Worm (Caenorhabditis elegans) whole organism, mixed stage, embryonic: Measurements from ENCODE around the gene memi-2.

Experiments
- M03D4.4 ChIP-seq: sonication (generic microtip); optimal IDR thresholded peaks from 2 replicates; lab custom pipeline; 2017; ENCODE audit warnings: mild to moderate bottlenecking, missing genetic modification characterization, missing compliant biosample characterization
- bed-3 ChIP-seq: fragments of 200-800 bp; sonication (Bioruptor generic); optimal IDR thresholded peaks from 3 replicates; lab custom pipeline; 2018; ENCODE audit warnings: mild to moderate bottlenecking, missing genetic modification characterization, moderate library complexity, missing compliant biosample characterization
- blmp-1 ChIP-seq: fragments of 150-350 bp; optimal IDR thresholded peaks from 2 replicates; lab custom pipeline; 2014; ENCODE audit warnings: missing biosample characterization, missing genetic modification characterization
- ceh-39 ChIP-seq: fragments of 150-350 bp; optimal IDR thresholded peaks from 2 replicates; lab custom pipeline; 2014; ENCODE audit warnings: missing biosample characterization, missing genetic modification characterization
- ceh-43 ChIP-seq: fragments of 200-800 bp; sonication (Bioruptor generic); optimal IDR thresholded peaks from 2 replicates; lab custom pipeline; 2018; ENCODE audit warnings: mild to moderate bottlenecking, missing genetic modification characterization, moderate library complexity, missing compliant biosample characterization
- ceh-83 ChIP-seq: fragments of 200-800 bp; sonication (Bioruptor generic); optimal IDR thresholded peaks from 2 replicates; lab custom pipeline; 2018; ENCODE audit warnings: mild to moderate bottlenecking, missing genetic modification characterization, missing compliant biosample characterization
- ces-1 ChIP-seq: fragments of 150-350 bp; optimal IDR thresholded peaks from 2 replicates; lab custom pipeline; 2014; ENCODE audit warnings: missing biosample characterization, missing genetic modification reagents, missing genetic modification characterization
- cnd-1 ChIP-seq: fragments of 200-800 bp; sonication (Bioruptor generic); optimal IDR thresholded peaks from 2 replicates; lab custom pipeline; 2018; ENCODE audit warnings: mild to moderate bottlenecking, missing genetic modification characterization, missing compliant biosample characterization
- drap-1 ChIP-seq: fragments of 200-800 bp; sonication (Bioruptor generic); optimal IDR thresholded peaks from 3 replicates; lab custom pipeline; 2018; ENCODE audit warnings: mild to moderate bottlenecking, missing genetic modification characterization, missing compliant biosample characterization
- elt-1 ChIP-seq: sonication (generic microtip); optimal IDR thresholded peaks from 2 replicates; lab custom pipeline; 2017; ENCODE audit warnings: missing genetic modification characterization, mild to moderate bottlenecking, missing compliant biosample characterization, antibody characterized with exemption, moderate library complexity, borderline replicate concordance; ENCODE audit not compliant: insufficient read depth
- elt-3 ChIP-seq: fragments of 150-350 bp; optimal IDR thresholded peaks from 2 replicates; lab custom pipeline; 2014; ENCODE audit warnings: missing biosample characterization, missing genetic modification characterization
- flh-1 ChIP-seq: fragments of 200-800 bp; sonication (Bioruptor generic); optimal IDR thresholded peaks from 2 replicates; lab custom pipeline; 2018; ENCODE audit warnings: mild to moderate bottlenecking, missing genetic modification characterization, moderate library complexity, missing compliant biosample characterization
- ham-2 ChIP-seq: fragments of 200-800 bp; sonication (Bioruptor generic); optimal IDR thresholded peaks from 2 replicates; lab custom pipeline; 2018; ENCODE audit warnings: mild to moderate bottlenecking, missing genetic modification characterization, missing compliant biosample characterization
- hlh-1 ChIP-seq: fragments of 150-350 bp; optimal IDR thresholded peaks from 2 replicates; lab custom pipeline; 2014; ENCODE audit warnings: missing biosample characterization, missing genetic modification reagents, missing genetic modification characterization
- lin-13 ChIP-seq: fragments of 150-350 bp; optimal IDR thresholded peaks from 2 replicates; lab custom pipeline; 2014; ENCODE audit warnings: missing biosample characterization, missing genetic modification characterization
- lin-32 ChIP-seq: fragments of 200-800 bp; sonication (Bioruptor generic); optimal IDR thresholded peaks from 2 replicates; lab custom pipeline; 2018; ENCODE audit warnings: mild to moderate bottlenecking, missing genetic modification characterization, missing compliant biosample characterization
- mep-1 ChIP-seq: fragments of 150-350 bp; optimal IDR thresholded peaks from 2 replicates; lab custom pipeline; 2017; ENCODE audit warnings: missing biosample characterization, missing genetic modification reagents, missing genetic modification characterization, inconsistent platforms
- mls-2 ChIP-seq: sonication (generic microtip); optimal IDR thresholded peaks from 2 replicates; lab custom pipeline; 2016; ENCODE audit warnings: mild to moderate bottlenecking, missing genetic modification characterization, moderate library complexity, missing compliant biosample characterization
- nhr-2 ChIP-seq: fragments of 150-350 bp; optimal IDR thresholded peaks from 2 replicates; lab custom pipeline; 2014; ENCODE audit warnings: missing biosample characterization, missing genetic modification characterization
- nhr-237 ChIP-seq: fragments of 150-350 bp; optimal IDR thresholded peaks from 2 replicates; lab custom pipeline; 2014; ENCODE audit warnings: missing biosample characterization, missing genetic modification characterization
- nhr-28 ChIP-seq: fragments of 150-350 bp; optimal IDR thresholded peaks from 2 replicates; lab custom pipeline; 2014; ENCODE audit warnings: missing biosample characterization, missing genetic modification characterization
- nhr-76 ChIP-seq: sonication (generic microtip); optimal IDR thresholded peaks from 2 replicates; lab custom pipeline; 2017; ENCODE audit warnings: missing biosample characterization, missing genetic modification characterization
- pha-4 ChIP-seq: fragments of 150-350 bp; optimal IDR thresholded peaks from 2 replicates; lab custom pipeline; 2018; ENCODE audit warnings: missing biosample characterization, missing genetic modification reagents, missing genetic modification characterization
- sem-2 ChIP-seq: fragments of 200-800 bp; sonication (Bioruptor generic); optimal IDR thresholded peaks from 2 replicates; lab custom pipeline; 2018; ENCODE audit warnings: mild to moderate bottlenecking, missing genetic modification characterization, missing compliant biosample characterization
- snpc-4 ChIP-seq: fragments of 150-350 bp; optimal IDR thresholded peaks from 2 replicates; lab custom pipeline; 2014; ENCODE audit warnings: missing biosample characterization, missing genetic modification characterization
- sptf-1 ChIP-seq: sonication (generic microtip); optimal IDR thresholded peaks from 2 replicates; lab custom pipeline; 2017; ENCODE audit warnings: mild to moderate bottlenecking, missing genetic modification characterization, moderate library complexity, missing compliant biosample characterization
- tbx-8 ChIP-seq: fragments of 200-800 bp; sonication (Bioruptor generic); optimal IDR thresholded peaks from 2 replicates; lab custom pipeline; 2018; ENCODE audit warnings: mild to moderate bottlenecking, missing genetic modification characterization, moderate library complexity, missing compliant biosample characterization
- unc-120 ChIP-seq: sonication (generic microtip); optimal IDR thresholded peaks from 2 replicates; lab custom pipeline; 2017; ENCODE audit warnings: missing genetic modification characterization, missing compliant biosample characterization; ENCODE audit not compliant: poor library complexity, severe bottlenecking
- unc-39 ChIP-seq: fragments of 150-350 bp; optimal IDR thresholded peaks from 2 replicates; lab custom pipeline; 2014; ENCODE audit warnings: missing biosample characterization, missing genetic modification characterization
- unc-62 ChIP-seq: fragments of 150-350 bp; optimal IDR thresholded peaks from 2 replicates; lab custom pipeline; 2014; ENCODE audit warnings: missing biosample characterization, missing genetic modification reagents, missing genetic modification characterization
- zip-8 ChIP-seq: fragments of 150-350 bp; optimal IDR thresholded peaks from 2 replicates; lab custom pipeline; 2014; ENCODE audit warnings: missing biosample characterization, missing genetic modification characterization
- ztf-11 ChIP-seq: fragments of 150-350 bp; optimal IDR thresholded peaks from 2 replicates; lab custom pipeline; 2014; ENCODE audit warnings: missing biosample characterization, missing genetic modification characterization

memi-2 gene

DNA sequence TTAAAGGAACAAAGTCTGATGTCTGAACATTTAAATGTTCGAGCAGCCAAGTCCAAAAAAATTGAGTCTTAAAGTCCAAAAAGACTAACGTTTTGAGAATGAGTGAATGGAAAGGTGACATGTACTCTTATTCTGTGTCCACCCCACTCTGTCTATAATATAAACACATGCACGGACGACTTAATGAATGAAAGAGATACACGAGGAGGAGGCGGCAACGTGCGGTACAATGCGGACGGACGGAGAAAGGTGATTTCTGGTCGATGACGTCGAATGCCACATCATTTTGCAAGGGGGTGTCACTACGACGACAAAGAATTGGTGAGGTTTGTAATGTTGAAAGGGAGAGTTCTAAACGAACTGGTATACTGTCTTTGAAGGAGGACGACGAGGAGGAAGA is 5.6 kb downstream of the memi-2 start:
- TF ChIP-seq nhr-2 (tag; lab: Kevin White, UChicago), result peak; percentile 82
- TF ChIP-seq ceh-39 (tag; lab: Kevin White, UChicago), result no peak
- no peak for TF ChIP-seq ztf-11 (tag; lab: Kevin White, UChicago)
- no peak for TF ChIP-seq sptf-1 (tag; lab: Kevin White, UChicago)

DNA sequence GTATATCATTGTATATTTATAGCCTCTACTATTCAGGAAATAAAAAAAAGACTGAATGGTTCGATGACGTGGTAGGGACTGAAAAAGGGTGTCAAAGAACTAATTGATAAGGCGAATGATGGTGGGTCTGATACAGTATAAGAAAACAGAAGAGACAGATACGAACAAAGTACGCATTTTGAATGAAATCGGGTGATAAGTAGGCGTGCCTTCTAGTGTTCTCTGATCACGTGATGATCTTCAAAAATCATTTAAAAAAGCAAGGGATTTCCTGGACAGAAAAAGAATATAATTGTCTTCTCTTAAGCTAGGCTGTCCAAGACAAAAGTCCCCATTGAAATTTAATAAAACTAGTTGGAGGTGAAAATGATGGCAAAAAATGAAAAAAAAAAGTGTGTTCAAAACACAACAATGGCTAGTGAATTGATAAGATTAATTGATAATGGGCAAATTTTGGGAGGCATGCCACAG is 7.0 kb downstream of the memi-2 start:
- no peak for TF ChIP-seq drap-1 (GFP tag; lab: Kevin White, UChicago)
- no peak for TF ChIP-seq lin-13
- TF ChIP-seq sptf-1 (tag; lab: Kevin White, UChicago), result no peak
- TF ChIP-seq M03D4.4 (tag; lab: Kevin White, UChicago), result no peak
- TF ChIP-seq ceh-39 (tag; lab: Kevin White, UChicago), result no peak
- no peak for TF ChIP-seq nhr-28 (tag; lab: Kevin White, UChicago)
- TF ChIP-seq snpc-4 (tag; lab: Kevin White, UChicago), result no peak
- TF ChIP-seq unc-39 (tag; lab: Kevin White, UChicago), result no peak
- no peak for TF ChIP-seq cnd-1 (tag; lab: Kevin White, UChicago)
- TF ChIP-seq lin-32, result no peak
- TF ChIP-seq unc-120 (tag; lab: Kevin White, UChicago), result no peak
- no peak for TF ChIP-seq unc-62
- no peak for TF ChIP-seq blmp-1
- no peak for TF ChIP-seq nhr-237 (tag; lab: Kevin White, UChicago)
- TF ChIP-seq ham-2 (GFP tag; lab: Kevin White, UChicago), result no peak
- TF ChIP-seq elt-1, result no peak
- TF ChIP-seq ceh-83 (GFP tag; lab: Kevin White, UChicago), result no peak

DNA sequence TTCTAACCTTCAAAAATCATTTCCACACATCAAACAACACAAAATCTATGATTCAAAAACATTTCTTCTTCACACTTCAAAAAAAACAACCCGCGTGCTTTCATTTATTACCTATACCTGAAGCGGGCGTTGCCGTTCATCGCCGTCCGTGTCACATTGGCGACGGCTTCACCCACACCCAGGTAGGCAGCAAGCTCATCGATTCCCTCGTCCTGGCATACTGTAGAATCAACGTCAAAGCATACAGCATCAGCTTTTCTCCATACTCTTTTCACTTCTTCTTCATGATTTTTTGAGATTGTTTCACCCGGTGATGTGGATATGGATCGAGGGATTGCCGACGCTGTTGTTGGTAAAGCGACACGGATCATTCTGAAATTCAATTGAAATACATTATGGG is 8.1 kb downstream of the memi-2 start:
- no peak for TF ChIP-seq lin-13
- no peak for TF ChIP-seq nhr-76
- TF ChIP-seq nhr-28 (tag; lab: Kevin White, UChicago), result no peak
- no peak for TF ChIP-seq mls-2
- TF ChIP-seq tbx-8 (GFP tag; lab: Kevin White, UChicago), result no peak
- TF ChIP-seq elt-1, result no peak
- no peak for TF ChIP-seq pha-4 (tag; lab: Kevin White, UChicago)
- TF ChIP-seq unc-120 (tag; lab: Kevin White, UChicago), result no peak
- TF ChIP-seq nhr-237 (tag; lab: Kevin White, UChicago), result no peak
- TF ChIP-seq sem-2 (GFP tag; lab: Kevin White, UChicago), result no peak
- TF ChIP-seq ham-2 (GFP tag; lab: Kevin White, UChicago), result no peak
- no peak for TF ChIP-seq unc-62
- TF ChIP-seq lin-32, result no peak
- no peak for TF ChIP-seq cnd-1 (tag; lab: Kevin White, UChicago)
- no peak for TF ChIP-seq flh-1 (GFP tag; lab: Kevin White, UChicago)
- no peak for TF ChIP-seq unc-39 (tag; lab: Kevin White, UChicago)
- TF ChIP-seq, all 35 proteins: peak for 0

DNA sequence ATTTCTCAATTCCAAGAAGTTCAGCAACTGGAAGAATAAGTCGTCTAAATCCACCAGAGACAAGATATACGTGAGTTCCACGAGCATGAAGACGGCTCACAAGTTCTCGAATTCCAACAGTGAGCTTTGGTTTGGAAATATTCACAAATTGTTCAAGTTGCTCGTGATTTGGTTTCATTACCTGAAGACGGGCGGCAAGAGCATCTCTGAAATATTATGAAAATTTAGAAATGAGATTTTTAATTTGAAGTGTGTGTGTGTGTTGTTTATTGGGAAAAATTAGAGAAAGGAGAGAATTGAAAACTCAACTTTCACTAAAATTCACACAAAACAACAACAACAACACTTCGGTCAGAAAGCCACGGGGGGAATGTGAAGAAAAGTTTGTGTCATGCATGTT is 9.5 kb downstream of the memi-2 start:
- TF ChIP-seq unc-39 (tag; lab: Kevin White, UChicago) (no peak), lin-32 (no peak), ceh-43 (no peak), lin-13 (no peak), nhr-76 (no peak), sptf-1 (tag; lab: Kevin White, UChicago) (no peak), ceh-83 (GFP tag; lab: Kevin White, UChicago) (no peak), nhr-28 (tag; lab: Kevin White, UChicago) (no peak), ces-1 (GFP tag; lab: Kevin White, UChicago) (no peak), elt-3 (tag; lab: Kevin White, UChicago) (no peak)
- TF ChIP-seq, all 35 proteins: peak for 0

DNA sequence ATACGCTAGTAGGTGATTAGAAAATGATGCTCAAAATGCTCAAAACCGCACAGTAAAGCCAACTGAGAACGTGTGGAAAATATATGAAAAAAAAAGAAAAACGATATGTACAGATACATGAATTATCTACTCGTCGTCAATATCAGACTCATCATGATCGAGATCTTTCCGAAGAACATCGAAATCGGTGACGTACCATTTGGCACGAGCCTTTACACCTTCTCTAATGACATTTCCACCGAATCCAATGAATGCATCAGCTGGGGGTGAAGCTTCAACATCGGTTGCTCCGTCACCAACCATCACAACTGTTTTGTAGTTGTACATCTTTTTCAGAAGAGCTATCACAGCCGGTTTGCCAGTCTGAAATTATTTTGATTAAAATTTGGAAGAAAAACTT is 11.1 kb downstream of the memi-2 start:
- TF ChIP-seq ceh-39 (tag; lab: Kevin White, UChicago), result no peak
- TF ChIP-seq drap-1 (GFP tag; lab: Kevin White, UChicago), result no peak
- TF ChIP-seq bed-3, result no peak
- no peak for TF ChIP-seq elt-3 (tag; lab: Kevin White, UChicago)
- TF ChIP-seq mep-1, result no peak
- no peak for TF ChIP-seq snpc-4 (tag; lab: Kevin White, UChicago)
- TF ChIP-seq ceh-83 (GFP tag; lab: Kevin White, UChicago), result no peak
- TF ChIP-seq cnd-1 (tag; lab: Kevin White, UChicago), result no peak
- no peak for TF ChIP-seq nhr-28 (tag; lab: Kevin White, UChicago)
- no peak for TF ChIP-seq pha-4 (tag; lab: Kevin White, UChicago)
- TF ChIP-seq ceh-43, result no peak
- no peak for TF ChIP-seq ham-2 (GFP tag; lab: Kevin White, UChicago)
- TF ChIP-seq flh-1 (GFP tag; lab: Kevin White, UChicago), result no peak
- TF ChIP-seq hlh-1 (tag; lab: Kevin White, UChicago), result no peak
- no peak for TF ChIP-seq lin-13
- no peak for TF ChIP-seq ces-1 (GFP tag; lab: Kevin White, UChicago)
- TF ChIP-seq nhr-237 (tag; lab: Kevin White, UChicago), result no peak
- TF ChIP-seq zip-8 (tag; lab: Kevin White, UChicago), result no peak
